Fruit fly (Drosophila melanogaster) whole organism, wandering third instar larva: Measurements from ENCODE around the gene CG14891.

ENCODE experiments used
- CG9705 ChIP-seq: fragments of 200-800 bp; sonication (Bioruptor generic); optimal IDR thresholded peaks from 2 replicates; lab custom pipeline; 2018; ENCODE audit warnings: missing biosample characterization, mild to moderate bottlenecking, missing genetic modification characterization
- Hr83 ChIP-seq: fragments of 200-300 bp; sonication (Bioruptor generic); optimal IDR thresholded peaks from 2 replicates; lab custom pipeline; 2016; ENCODE audit warnings: missing biosample characterization, mild to moderate bottlenecking, missing genetic modification characterization, moderate library complexity; ENCODE audit not compliant: poor library complexity, severe bottlenecking
- Vsx2 ChIP-seq: fragments of 200-300, 225-300 bp; sonication (Bioruptor generic); optimal IDR thresholded peaks from 2 replicates; lab custom pipeline; 2018; ENCODE audit warnings: missing biosample characterization, missing genetic modification characterization; ENCODE audit not compliant: partially characterized antibody
- dsf ChIP-seq: sonication (Bioruptor generic); optimal IDR thresholded peaks from 2 replicates; lab custom pipeline; 2016; ENCODE audit warnings: missing biosample characterization, missing genetic modification characterization, borderline replicate concordance
- ey ChIP-seq: fragments of 200-800 bp; sonication (Bioruptor generic); optimal IDR thresholded peaks from 2 replicates; lab custom pipeline; 2016; ENCODE audit warnings: missing biosample characterization, missing genetic modification characterization
- foxo ChIP-seq, 2 experiments: fragments of 200-800 bp; sonication (Bioruptor generic); optimal IDR thresholded peaks; 2 replicates in 1 of 2; 3 replicates in 1 of 2; lab custom pipeline; 2016 to 2017; ENCODE audit warnings: missing biosample characterization in 2 of 2, missing genetic modification characterization in 2 of 2
- fru ChIP-seq: fragments of 200-800 bp; sonication (Bioruptor generic); optimal IDR thresholded peaks from 3 replicates; lab custom pipeline; 2016; ENCODE audit warnings: missing biosample characterization, mild to moderate bottlenecking, missing genetic modification characterization
- psq ChIP-seq: fragments of 200-800 bp; sonication (Bioruptor generic); optimal IDR thresholded peaks from 3 replicates; lab custom pipeline; 2017; ENCODE audit warnings: missing biosample characterization, mild to moderate bottlenecking, missing genetic modification characterization, moderate library complexity
- sage ChIP-seq: fragments of 200-800 bp; sonication (Bioruptor generic); optimal IDR thresholded peaks from 2 replicates; lab custom pipeline; 2016; ENCODE audit warnings: missing biosample characterization, mild to moderate bottlenecking, missing genetic modification characterization
- tai ChIP-seq: sonication (Bioruptor generic); optimal IDR thresholded peaks from 2 replicates; lab custom pipeline; 2016; ENCODE audit warnings: missing biosample characterization, missing genetic modification characterization
- woc ChIP-seq: sonication (Bioruptor generic); optimal IDR thresholded peaks from 2 replicates; lab custom pipeline; 2016; ENCODE audit warnings: missing biosample characterization, mild to moderate bottlenecking, missing genetic modification characterization

DNA sequence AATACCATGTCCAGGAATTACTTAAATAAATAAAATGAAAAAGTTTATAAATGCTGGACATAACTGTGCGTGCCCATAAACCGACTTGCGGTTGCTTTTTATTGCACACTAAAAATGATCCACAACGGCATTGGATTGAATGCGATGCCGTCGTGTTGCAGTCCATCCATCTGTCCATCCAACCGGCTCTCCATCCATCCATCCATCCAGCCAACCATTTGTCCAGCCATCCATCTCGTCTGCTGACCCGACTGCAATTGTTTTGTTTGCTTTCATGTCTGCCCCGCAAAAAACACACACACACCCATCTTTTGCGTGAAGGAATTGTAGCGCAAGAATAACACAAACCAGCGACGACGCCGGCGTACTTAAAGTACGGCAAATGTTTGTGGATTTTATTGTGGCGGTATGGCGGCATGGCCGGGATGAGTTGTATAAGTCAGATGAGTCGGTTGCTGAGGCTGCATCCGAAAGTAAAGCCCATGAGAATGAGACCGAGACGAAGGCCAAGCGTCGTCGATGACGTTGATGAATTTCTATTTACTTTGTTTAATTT lies 37.5 kb upstream of the CG14891 start:
- TF ChIP-seq foxo (GFP tag; optimal IDR thresholded peaks at IDR 0.05; lab: Kevin White, UChicago) (no peak), Vsx2 (GFP tag; lab: Kevin White, UChicago) (no peak), Hr83 (no peak), fru (GFP tag; lab: Kevin White, UChicago) (no peak), CG9705 (GFP tag; lab: Kevin White, UChicago) (no peak), dsf (GFP tag; lab: Kevin White, UChicago) (no peak), woc (GFP tag; lab: Kevin White, UChicago) (no peak), psq (GFP tag; lab: Kevin White, UChicago) (no peak), tai (no peak), sage (GFP tag; lab: Kevin White, UChicago) (no peak), ey (no peak)
